Fruit fly (Drosophila melanogaster): ENCODE results near the gene Nufip.

Gene Nufip

dm6 chr3L:18771095-18772013 lies 23.2 kb upstream of the Nufip start (continued):
- TF ChIP-seq CG10267 (tag; optimal IDR thresholded peaks at IDR 0.05), result no peak
- no peak for TF ChIP-seq ato (GFP tag; IDR thresholded peaks at IDR 0.05; ENCODE audit: partially characterized antibody)
- no peak for TF ChIP-seq CG12299 (tag; optimal IDR thresholded peaks at IDR 0.05)
- no peak for TF ChIP-seq CG34376 (GFP tag; optimal IDR thresholded peaks at IDR 0.05)
- no peak for TF ChIP-seq mld (GFP tag; IDR thresholded peaks at IDR 0.05; ENCODE audit: partially characterized antibody)
- TF ChIP-seq stc (GFP tag; IDR thresholded peaks at IDR 0.05), result peak; percentile 37; the same call in 1 of the 2 replicates
- peak; percentile 23; the same call in 1 of the 2 replicates for TF ChIP-seq ttk (GFP tag; IDR thresholded peaks at IDR 0.05)
- TF ChIP-seq gro (GFP tag; optimal IDR thresholded peaks at IDR 0.05), result no peak
- no peak for TF ChIP-seq CG10274 (GFP tag; optimal IDR thresholded peaks at IDR 0.05)
- no peak for TF ChIP-seq CG10209 (GFP tag; optimal IDR thresholded peaks at IDR 0.05)
- no peak for TF ChIP-seq CG2875 (GFP tag; optimal IDR thresholded peaks at IDR 0.05)
- TF ChIP-seq CG6765 (GFP tag; optimal IDR thresholded peaks at IDR 0.05), result no peak
- no peak for TF ChIP-seq Dip2 (GFP tag; IDR thresholded peaks at IDR 0.05)
- no peak for TF ChIP-seq caup (GFP tag; optimal IDR thresholded peaks at IDR 0.05; ENCODE audit: severe bottlenecking)
- 0 out of 2 replicates have a peak, but pooled peaks have one; percentile 26 for TF ChIP-seq CG17328 (GFP tag; IDR thresholded peaks at IDR 0.05)
- no peak for TF ChIP-seq CG10565 (GFP tag; optimal IDR thresholded peaks at IDR 0.05)
- no peak for TF ChIP-seq schlank (tag; optimal IDR thresholded peaks at IDR 0.05)
- TF ChIP-seq CG11398 (GFP tag; optimal IDR thresholded peaks at IDR 0.05), result no peak
- TF ChIP-seq CG10147 (GFP tag; optimal IDR thresholded peaks at IDR 0.05), result no peak
- TF ChIP-seq CG10979 (tag; optimal IDR thresholded peaks at IDR 0.05), result peak; percentile 18
- TF ChIP-seq CG6175 (GFP tag; IDR thresholded peaks at IDR 0.05), result no peak
- TF ChIP-seq nau (GFP tag; optimal IDR thresholded peaks at IDR 0.05), result no peak
- no peak for TF ChIP-seq sima (GFP tag; optimal IDR thresholded peaks at IDR 0.05)
- no peak for TF ChIP-seq CG4730 (GFP tag; IDR thresholded peaks at IDR 0.05)
- no peak for TF ChIP-seq Xbp1 (GFP tag; optimal IDR thresholded peaks at IDR 0.05)
- peak; percentile 24 for TF ChIP-seq cwo (GFP tag; optimal IDR thresholded peaks at IDR 0.05)
- TF ChIP-seq CrebB (tag; optimal IDR thresholded peaks at IDR 0.05), result peak; percentile 15
- TF ChIP-seq tup (GFP tag; optimal IDR thresholded peaks at IDR 0.05), result no peak
- peak; percentile 46; the same call in 1 of the 2 replicates for TF ChIP-seq sens-2 (GFP tag; IDR thresholded peaks at IDR 0.05)
- TF ChIP-seq salm (tag; optimal IDR thresholded peaks at IDR 0.05), result peak; percentile 50
- TF ChIP-seq fd102C (GFP tag; optimal IDR thresholded peaks at IDR 0.05), result no peak
- no peak for TF ChIP-seq CG10462 (GFP tag; optimal IDR thresholded peaks at IDR 0.05)
- TF ChIP-seq CG2120 (GFP tag; optimal IDR thresholded peaks at IDR 0.05), result peak; percentile 17
- peak; percentile 21; the same call in 1 of the 3 replicates for TF ChIP-seq row (GFP tag; IDR thresholded peaks at IDR 0.05)
- TF ChIP-seq CG42726 (GFP tag; IDR thresholded peaks at IDR 0.05; ENCODE audit: partially characterized antibody), result 0 out of 2 replicates have a peak, but pooled peaks have one; percentile 9
- TF ChIP-seq ap (GFP tag; IDR thresholded peaks at IDR 0.05), result no peak
- no peak for TF ChIP-seq CG4617 (GFP tag; optimal IDR thresholded peaks at IDR 0.05; ENCODE audit: borderline replicate concordance)
- peak; percentile 81 for TF ChIP-seq CG4360 (GFP tag; IDR thresholded peaks at IDR 0.05)
- TF ChIP-seq CG8089 (GFP tag; optimal IDR thresholded peaks at IDR 0.05), result no peak
- no peak for TF ChIP-seq sc (optimal IDR thresholded peaks at IDR 0.05)
- peak; percentile 59 for TF ChIP-seq sc (GFP tag; optimal IDR thresholded peaks at IDR 0.05)
- TF ChIP-seq dan (GFP tag; IDR thresholded peaks at IDR 0.05), result no peak
- no peak for TF ChIP-seq CG7271 (tag; optimal IDR thresholded peaks at IDR 0.05)
- 0 out of 3 replicates have a peak, but pooled peaks have one; percentile 9 for TF ChIP-seq CG2199 (GFP tag; IDR thresholded peaks at IDR 0.05)
- TF ChIP-seq CG2678 (tag; optimal IDR thresholded peaks at IDR 0.05), result peak; percentile 12
- TF ChIP-seq Fer1 (GFP tag; optimal IDR thresholded peaks at IDR 0.05), result no peak
- no peak for TF ChIP-seq slou (GFP tag; optimal IDR thresholded peaks at IDR 0.05)
- TF ChIP-seq Six4 (GFP tag; optimal IDR thresholded peaks at IDR 0.05), result no peak

All from whole organism, embryonic.